Fruit fly (Drosophila melanogaster) whole organism, embryonic: ENCODE measurements around the gene Ctr9.

Experiments
- Atf6 ChIP-seq: fragments of 200-800 bp; sonication (Bioruptor generic); IDR thresholded peaks from 2 replicates; pipeline ENCODE4 v1.3.6; 2022; ENCODE audit warnings: missing biosample characterization, missing genetic modification characterization
- BtbVII ChIP-seq: fragments of 200-800 bp; sonication (Bioruptor generic); optimal IDR thresholded peaks from 3 replicates; lab custom pipeline; 2017; ENCODE audit warnings: missing biosample characterization, mild to moderate bottlenecking, missing genetic modification characterization
- CG10209 ChIP-seq: fragments of 200-800 bp; sonication (Bioruptor generic); optimal IDR thresholded peaks from 3 replicates; lab custom pipeline; 2017; ENCODE audit warnings: missing biosample characterization, mild to moderate bottlenecking, missing genetic modification characterization, missing genetic modification reagents
- CG11560 ChIP-seq: fragments of 200-800 bp; sonication (Bioruptor generic); IDR thresholded peaks from 3 replicates; pipeline ENCODE4 v1.3.6; 2022; ENCODE audit warnings: missing biosample characterization, missing genetic modification characterization
- CG11723 ChIP-seq: fragments of 200-800 bp; sonication (Bioruptor generic); optimal IDR thresholded peaks from 2 replicates; lab custom pipeline; 2017; ENCODE audit warnings: missing biosample characterization, mild to moderate bottlenecking, missing genetic modification characterization
- CG13624 ChIP-seq: fragments of 200-800 bp; sonication (Bioruptor generic); optimal IDR thresholded peaks from 2 replicates; lab custom pipeline; 2016; ENCODE audit warnings: missing biosample characterization, missing genetic modification characterization
- CG13894 ChIP-seq: fragments of 200-800 bp; sonication (Bioruptor generic); optimal IDR thresholded peaks from 3 replicates; lab custom pipeline; 2018; ENCODE audit warnings: missing biosample characterization, mild to moderate bottlenecking, missing genetic modification characterization, moderate library complexity
- CG14014 ChIP-seq: fragments of 200-800 bp; sonication (Bioruptor generic); IDR thresholded peaks from 2 replicates; pipeline ENCODE4 v1.3.6; 2022; ENCODE audit warnings: missing biosample characterization, missing genetic modification characterization
- CG14441 ChIP-seq: fragments of 200-800 bp; sonication (Bioruptor generic); IDR thresholded peaks from 2 replicates; pipeline ENCODE4 v1.3.6; 2022; ENCODE audit warnings: missing biosample characterization, missing genetic modification characterization
- CG16815 ChIP-seq: fragments of 200-800 bp; sonication (Bioruptor generic); optimal IDR thresholded peaks from 3 replicates; lab custom pipeline; 2017; ENCODE audit warnings: missing biosample characterization, mild to moderate bottlenecking, missing genetic modification characterization
- CG17186 ChIP-seq: fragments of 200-800 bp; sonication (Bioruptor generic); optimal IDR thresholded peaks from 3 replicates; lab custom pipeline; 2017; ENCODE audit warnings: missing biosample characterization, missing genetic modification reagents, missing genetic modification characterization
- CG18011 ChIP-seq: fragments of 200-800 bp; sonication (Bioruptor generic); optimal IDR thresholded peaks from 2 replicates; lab custom pipeline; 2017; ENCODE audit warnings: missing biosample characterization, missing genetic modification characterization, mild to moderate bottlenecking, moderate library complexity, missing genotype
- CG18599 ChIP-seq: fragments of 200-800 bp; sonication (Bioruptor generic); optimal IDR thresholded peaks from 3 replicates; lab custom pipeline; 2017; ENCODE audit warnings: missing biosample characterization, missing genetic modification characterization, mild to moderate bottlenecking, moderate library complexity, missing genetic modification reagents
- CG2116 ChIP-seq: fragments of 200-800 bp; sonication (Bioruptor generic); optimal IDR thresholded peaks from 3 replicates; lab custom pipeline; 2018; ENCODE audit warnings: missing biosample characterization, mild to moderate bottlenecking, missing genetic modification characterization
- CG2129 ChIP-seq: fragments of 200-800 bp; sonication (Bioruptor generic); IDR thresholded peaks from 2 replicates; pipeline ENCODE4 v1.3.6; 2022; ENCODE audit warnings: missing biosample characterization, missing genetic modification characterization; ENCODE audit not compliant: partially characterized antibody
- CG30020 ChIP-seq: fragments of 200-800 bp; optimal IDR thresholded peaks from 2 replicates; lab custom pipeline; 2019; ENCODE audit warnings: missing biosample characterization, mild to moderate bottlenecking, missing genetic modification characterization, moderate library complexity
- CG31365 ChIP-seq: fragments of 200-800 bp; sonication (Bioruptor generic); optimal IDR thresholded peaks from 2 replicates; lab custom pipeline; 2018; ENCODE audit warnings: missing biosample characterization, mild to moderate bottlenecking, missing genetic modification characterization
- CG3281 ChIP-seq: fragments of 200-800 bp; sonication (Bioruptor generic); optimal IDR thresholded peaks from 3 replicates; lab custom pipeline; 2017; ENCODE audit warnings: missing biosample characterization, mild to moderate bottlenecking, missing genetic modification characterization
- CG33213 ChIP-seq: fragments of 200-800 bp; sonication (Bioruptor generic); optimal IDR thresholded peaks from 3 replicates; lab custom pipeline; 2016; ENCODE audit warnings: missing biosample characterization, missing genetic modification characterization
- CG3838 ChIP-seq: fragments of 200-800 bp; sonication (Bioruptor generic); optimal IDR thresholded peaks from 3 replicates; lab custom pipeline; 2016; ENCODE audit warnings: missing biosample characterization, missing genetic modification characterization
- CG42726 ChIP-seq: fragments of 200-800 bp; sonication (Bioruptor generic); IDR thresholded peaks from 2 replicates; pipeline ENCODE4 v1.3.6; 2022; ENCODE audit warnings: missing biosample characterization, missing genetic modification characterization; ENCODE audit not compliant: partially characterized antibody
- CG6272 ChIP-seq: fragments of 200-800 bp; sonication (Bioruptor generic); IDR thresholded peaks from 2 replicates; pipeline ENCODE4 v1.3.6; 2022; ENCODE audit warnings: missing biosample characterization, missing genetic modification characterization
- CG6854 ChIP-seq: fragments of 200-800 bp; sonication (Bioruptor generic); optimal IDR thresholded peaks from 3 replicates; lab custom pipeline; 2017; ENCODE audit warnings: missing biosample characterization, mild to moderate bottlenecking, missing genetic modification characterization
- CG8359 ChIP-seq: fragments of 200-800 bp; sonication (Bioruptor generic); optimal IDR thresholded peaks from 2 replicates; lab custom pipeline; 2017; ENCODE audit warnings: missing biosample characterization, mild to moderate bottlenecking, missing genetic modification characterization, borderline replicate concordance
- CG9609 ChIP-seq: fragments of 200-800 bp; sonication (Bioruptor generic); optimal IDR thresholded peaks from 3 replicates; lab custom pipeline; 2016; ENCODE audit warnings: missing biosample characterization, missing genetic modification characterization
- CG9797 ChIP-seq: fragments of 200-800 bp; sonication (Bioruptor generic); optimal IDR thresholded peaks from 3 replicates; lab custom pipeline; 2018; ENCODE audit warnings: missing biosample characterization, mild to moderate bottlenecking, missing genetic modification characterization
- D19B ChIP-seq: fragments of 200-800 bp; sonication (Bioruptor generic); optimal IDR thresholded peaks from 2 replicates; lab custom pipeline; 2017; ENCODE audit warnings: missing biosample characterization, mild to moderate bottlenecking, missing genetic modification characterization
- Drgx ChIP-seq: fragments of 200-800 bp; sonication (Bioruptor generic); IDR thresholded peaks from 2 replicates; pipeline ENCODE4 v1.3.6; 2022; ENCODE audit warnings: missing biosample characterization, missing genetic modification characterization
- Eip74EF ChIP-seq, 2 experiments: fragments of 200-800 bp in 1 of 2; fragments of >200 bp in 1 of 2; sonication (Bioruptor generic) in 1 of 2; optimal IDR thresholded peaks; 2 replicates each; lab custom pipeline; 2017 to 2019; ENCODE audit warnings: missing biosample characterization in 2 of 2, missing genetic modification characterization in 2 of 2, mild to moderate bottlenecking in 1 of 2, moderate library complexity in 1 of 2
- Ets65A ChIP-seq: fragments of 200-800 bp; sonication (Bioruptor generic); peaks from one replicate; lab custom pipeline; 2016; ENCODE audit warnings: missing biosample characterization, missing genetic modification characterization
- Fer2 ChIP-seq: fragments of 200-800 bp; sonication (Bioruptor generic); optimal IDR thresholded peaks from 2 replicates; lab custom pipeline; 2018; ENCODE audit warnings: missing biosample characterization, mild to moderate bottlenecking, missing genetic modification characterization, moderate library complexity
- GATAe ChIP-seq: fragments of 200-800 bp; sonication (Bioruptor generic); conservative IDR thresholded peaks from 2 replicates; pipeline ENCODE4 v1.3.6; 2022; ENCODE audit warnings: missing biosample characterization, missing genetic modification characterization
- Hmx ChIP-seq: fragments of 200-800 bp; sonication (Bioruptor generic); optimal IDR thresholded peaks from 2 replicates; lab custom pipeline; 2016; ENCODE audit warnings: missing biosample characterization, missing genetic modification characterization
- Scr ChIP-seq: fragments of 200-800 bp; sonication (Bioruptor generic); IDR thresholded peaks from 2 replicates; pipeline ENCODE4 v1.3.6; 2022; ENCODE audit warnings: missing biosample characterization, missing genetic modification characterization; ENCODE audit not compliant: partially characterized antibody
- Side ChIP-seq: fragments of 200-800 bp; sonication (Bioruptor generic); optimal IDR thresholded peaks from 2 replicates; lab custom pipeline; 2016; ENCODE audit warnings: missing biosample characterization, missing genetic modification characterization
- Taf1 ChIP-seq: fragments of 200-800 bp; sonication (Bioruptor generic); IDR thresholded peaks from 2 replicates; pipeline ENCODE4 v1.3.6; 2022; ENCODE audit warnings: missing biosample characterization, missing genetic modification characterization
- aop ChIP-seq: fragments of 200-800 bp; sonication (Bioruptor generic); IDR thresholded peaks from 2 replicates; pipeline ENCODE4 v1.3.6; 2022; ENCODE audit warnings: missing biosample characterization, missing genetic modification characterization
- ara ChIP-seq: fragments of 200-800 bp; sonication (Bioruptor generic); IDR thresholded peaks from 2 replicates; pipeline ENCODE4 v1.3.6; 2022; ENCODE audit warnings: missing biosample characterization, missing genetic modification characterization
- ase ChIP-seq: fragments of 200-800 bp; sonication (Bioruptor generic); IDR thresholded peaks from 3 replicates; pipeline ENCODE4 v1.3.6; 2022; ENCODE audit warnings: missing biosample characterization, missing genetic modification characterization
- dimm ChIP-seq: fragments of 200-800 bp; sonication (Bioruptor generic); IDR thresholded peaks from 2 replicates; pipeline ENCODE4 v1.3.6; 2022; ENCODE audit warnings: missing biosample characterization, missing genetic modification characterization
- fru ChIP-seq: fragments of >200 bp; optimal IDR thresholded peaks from 2 replicates; lab custom pipeline; 2017
- p53 ChIP-seq: fragments of 200-800 bp; sonication (Bioruptor generic); optimal IDR thresholded peaks from 2 replicates; lab custom pipeline; 2016; ENCODE audit warnings: missing biosample characterization, missing genetic modification characterization
- pho ChIP-seq: fragments of 200-800 bp; sonication (Bioruptor generic); optimal IDR thresholded peaks from 2 replicates; lab custom pipeline; 2016; ENCODE audit warnings: missing biosample characterization, missing genetic modification characterization
- prd ChIP-seq, 3 experiments: fragments of >200 bp in 2 of 3; fragments of 200-800 bp in 1 of 3; sonication (Bioruptor generic) in 1 of 3; optimal IDR thresholded peaks in 2 of 3; IDR thresholded peaks in 1 of 3; 2 replicates in 2 of 3; 3 replicates in 1 of 3; pipeline versions ENCODE4 v1.3.6 to Lab custom; 2017 to 2022; ENCODE audit warnings: missing biosample characterization in 1 of 3, missing genetic modification characterization in 1 of 3
- salm ChIP-seq: fragments of 200-800 bp; sonication (Bioruptor generic); optimal IDR thresholded peaks from 2 replicates; lab custom pipeline; 2018; ENCODE audit warnings: missing biosample characterization, mild to moderate bottlenecking, missing genetic modification characterization
- seq ChIP-seq: fragments of 200-800 bp; sonication (Bioruptor generic); IDR thresholded peaks from 2 replicates; pipeline ENCODE4 v1.3.6; 2022; ENCODE audit warnings: missing biosample characterization, missing genetic modification characterization
- so ChIP-seq: fragments of 200-800 bp; sonication (Bioruptor generic); IDR thresholded peaks from 3 replicates; pipeline ENCODE4 v1.3.6; 2022; ENCODE audit warnings: missing biosample characterization, missing genetic modification characterization
- yki ChIP-seq: fragments of >200 bp; optimal IDR thresholded peaks from 3 replicates; lab custom pipeline; 2018
- zen2 ChIP-seq: fragments of 200-800 bp; sonication (Bioruptor generic); IDR thresholded peaks from 3 replicates; pipeline ENCODE4 v1.3.6; 2022; ENCODE audit warnings: missing biosample characterization, missing genetic modification characterization; ENCODE audit not compliant: partially characterized antibody
- zf30C ChIP-seq: fragments of 200-800 bp; sonication (Bioruptor generic); optimal IDR thresholded peaks from 3 replicates; lab custom pipeline; 2018; ENCODE audit warnings: missing biosample characterization, mild to moderate bottlenecking, missing genetic modification characterization

Gene Ctr9

DNA sequence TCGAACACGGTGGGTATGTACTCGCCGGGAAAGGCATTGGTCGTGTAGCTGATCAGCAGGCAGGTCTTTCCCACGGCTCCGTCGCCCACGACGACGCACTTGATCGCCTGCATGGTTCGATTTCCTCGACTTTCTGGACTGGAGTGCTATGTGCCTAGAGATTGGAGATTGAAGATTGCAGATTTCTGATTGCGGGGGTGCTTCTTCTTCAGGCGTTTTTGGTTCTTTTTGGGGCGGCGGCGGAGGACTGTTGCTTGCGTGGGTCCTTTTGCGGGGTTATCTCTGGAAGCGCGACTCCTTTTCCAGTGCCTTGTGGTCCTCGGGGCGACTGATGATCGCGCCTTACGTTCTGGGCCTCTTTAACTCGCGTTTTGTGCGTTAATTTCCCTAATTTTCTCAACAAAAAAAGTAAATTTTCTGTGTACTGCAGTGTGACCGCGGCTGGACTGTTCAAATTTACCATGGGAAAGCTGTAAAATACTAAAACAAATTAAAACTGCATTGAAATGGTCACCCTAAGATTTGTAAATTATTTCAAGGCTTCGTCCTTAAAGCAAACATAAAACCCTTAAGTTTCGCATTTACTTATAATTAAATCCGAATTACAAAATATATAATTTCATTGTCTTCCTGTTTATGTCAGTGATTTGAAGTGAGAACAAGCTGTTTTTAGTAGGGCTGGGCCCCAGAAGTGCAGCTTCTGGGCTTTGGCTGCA is 4.6 kb upstream of the Ctr9 start, which contains the start of the genes Rac1 and Acat2 (continued):
- TF ChIP-seq CG17186 (GFP tag; lab: Kevin White, UChicago) (peak; percentile 47), GATAe (no peak), CG42726 (GFP tag; lab: Robert Waterston, UW) (no peak), Ets65A (GFP tag; lab: Kevin White, UChicago) (no peak), CG6854 (GFP tag; lab: Kevin White, UChicago) (no peak), BtbVII (GFP tag; lab: Kevin White, UChicago) (no peak), CG3281 (no peak), CG18599 (no peak), aop (GFP tag; lab: Robert Waterston, UW) (no peak), Eip74EF (GFP tag; optimal IDR thresholded peaks at IDR 0.05; lab: Kevin White, UChicago) (no peak), Hmx (GFP tag; lab: Kevin White, UChicago) (no peak), so (GFP tag; lab: Robert Waterston, UW) (no peak), CG31365 (tag; lab: Kevin White, UChicago) (no peak), CG14441 (GFP tag; lab: Robert Waterston, UW) (no peak), ase (no peak), zen2 (no peak), CG8359 (GFP tag; lab: Kevin White, UChicago) (no peak), ara (GFP tag; lab: Robert Waterston, UW) (no peak), Fer2 (no peak), CG18011 (GFP tag; lab: Kevin White, UChicago) (no peak), salm (tag; lab: Kevin White, UChicago) (no peak), Drgx (no peak), CG11723 (GFP tag; lab: Kevin White, UChicago) (no peak), yki (lab: Kevin White, UChicago) (no peak), Atf6 (no peak), CG11560 (tag; lab: Robert Waterston, UW) (no peak), CG30020 (tag; lab: Kevin White, UChicago) (peak; percentile 79), prd (optimal IDR thresholded peaks at IDR 0.05; lab: Kevin White, UChicago) (no peak), prd (GFP tag; IDR thresholded peaks at IDR 0.05; lab: Robert Waterston, UW) (no peak), Scr (GFP tag; lab: Robert Waterston, UW) (no peak), fru (lab: Kevin White, UChicago) (no peak), CG16815 (GFP tag; lab: Kevin White, UChicago) (no peak), CG33213 (GFP tag; lab: Kevin White, UChicago) (peak; percentile 7), Taf1 (GFP tag; lab: Robert Waterston, UW) (no peak), zf30C (peak; percentile 20), p53 (GFP tag; lab: Kevin White, UChicago) (no peak), CG6272 (no peak), CG2129 (GFP tag; lab: Robert Waterston, UW) (no peak), CG3838 (GFP tag; lab: Kevin White, UChicago) (no peak), CG9609 (GFP tag; lab: Kevin White, UChicago) (no peak), Side (GFP tag; lab: Kevin White, UChicago) (no peak), CG9797 (GFP tag; lab: Kevin White, UChicago) (peak; percentile 92), seq (GFP tag; lab: Robert Waterston, UW) (no peak), CG10209 (GFP tag; lab: Kevin White, UChicago) (no peak), pho (no peak), D19B (GFP tag; lab: Kevin White, UChicago) (no peak), CG13894 (tag; lab: Kevin White, UChicago) (no peak), CG2116 (GFP tag; lab: Kevin White, UChicago) (peak; percentile 32), CG14014 (GFP tag; lab: Robert Waterston, UW) (no peak), dimm (GFP tag; lab: Robert Waterston, UW) (no peak), CG13624 (GFP tag; lab: Kevin White, UChicago) (no peak)
